Worm (Caenorhabditis elegans): Measurements from ENCODE around the gene gst-41.

- TF ChIP-seq flt-1 (GFP tag; IDR thresholded peaks at IDR 0.05) (no peak), ztf-29 (GFP tag; IDR thresholded peaks at IDR 0.05) (no peak), ztf-23 (GFP tag; IDR thresholded peaks at IDR 0.05) (no peak), med-1 (GFP tag; optimal IDR thresholded peaks at IDR 0.05; ENCODE audit: insufficient read depth) (no peak)
Measured at ce11 chrV:7436911-7437310, 37.8 kb upstream of the gst-41 start.
